Worm (Caenorhabditis elegans) whole organism, mixed stage, embryonic: Measurements from ENCODE around the gene C37C3.11.

ENCODE experiments used
- nhr-28 ChIP-seq: fragments of 150-350 bp; optimal IDR thresholded peaks from 2 replicates; lab custom pipeline; 2014; ENCODE audit warnings: missing biosample characterization, missing genetic modification characterization
- unc-120 ChIP-seq: sonication (generic microtip); optimal IDR thresholded peaks from 2 replicates; lab custom pipeline; 2017; ENCODE audit warnings: missing genetic modification characterization, missing compliant biosample characterization; ENCODE audit not compliant: poor library complexity, severe bottlenecking

- no peak for TF ChIP-seq unc-120
- TF ChIP-seq nhr-28 (tag; lab: Kevin White, UChicago), result no peak
Observed at ce11 chrV:7891230-7891629, 26.7 kb upstream of the C37C3.11 start, which contains the start of gene F40A3.1.
